Fruit fly (Drosophila melanogaster) whole organism, prepupa: ENCODE data around the gene nkt.

Source experiments
- CG10669 ChIP-seq: fragments of 200-800 bp; sonication (Bioruptor generic); optimal IDR thresholded peaks from 3 replicates; lab custom pipeline; 2018; ENCODE audit warnings: missing biosample characterization, mild to moderate bottlenecking, missing genetic modification characterization, moderate library complexity
- CG15336 ChIP-seq: fragments of 200-800 bp; sonication (Bioruptor generic); IDR thresholded peaks from 2 replicates; pipeline ENCODE4 v1.3.6; 2022; ENCODE audit warnings: missing biosample characterization, missing genetic modification characterization
- CG32006 ChIP-seq: fragments of 200-800 bp; sonication (Bioruptor generic); optimal IDR thresholded peaks from 3 replicates; lab custom pipeline; 2017; ENCODE audit warnings: missing biosample characterization, mild to moderate bottlenecking, missing genetic modification characterization
- CG34406 ChIP-seq: fragments of 200-800 bp; sonication (Bioruptor generic); optimal IDR thresholded peaks from 3 replicates; lab custom pipeline; 2016; ENCODE audit warnings: missing biosample characterization, missing genetic modification characterization
- CG6808 ChIP-seq: fragments of 200-800 bp; sonication (Bioruptor generic); optimal IDR thresholded peaks from 3 replicates; lab custom pipeline; 2017; ENCODE audit warnings: missing biosample characterization, missing genetic modification characterization, mild to moderate bottlenecking, moderate library complexity, missing genetic modification reagents
- Eip78C ChIP-seq: fragments of 200-800 bp; sonication (Bioruptor generic); peaks from one replicate; lab custom pipeline; 2016; ENCODE audit warnings: missing biosample characterization, missing genetic modification characterization
- Hr4 ChIP-seq: fragments of 200-800 bp; sonication (Bioruptor generic); optimal IDR thresholded peaks from 3 replicates; lab custom pipeline; 2016; ENCODE audit warnings: missing biosample characterization, missing genetic modification characterization
- OdsH ChIP-seq: fragments of 200-800 bp; sonication (Bioruptor generic); optimal IDR thresholded peaks from 3 replicates; lab custom pipeline; 2016; ENCODE audit warnings: missing biosample characterization, missing genetic modification characterization
- achi ChIP-seq: fragments of 200-800 bp; sonication (Bioruptor generic); optimal IDR thresholded peaks from 3 replicates; lab custom pipeline; 2016; ENCODE audit warnings: missing biosample characterization, missing genetic modification characterization

DNA sequence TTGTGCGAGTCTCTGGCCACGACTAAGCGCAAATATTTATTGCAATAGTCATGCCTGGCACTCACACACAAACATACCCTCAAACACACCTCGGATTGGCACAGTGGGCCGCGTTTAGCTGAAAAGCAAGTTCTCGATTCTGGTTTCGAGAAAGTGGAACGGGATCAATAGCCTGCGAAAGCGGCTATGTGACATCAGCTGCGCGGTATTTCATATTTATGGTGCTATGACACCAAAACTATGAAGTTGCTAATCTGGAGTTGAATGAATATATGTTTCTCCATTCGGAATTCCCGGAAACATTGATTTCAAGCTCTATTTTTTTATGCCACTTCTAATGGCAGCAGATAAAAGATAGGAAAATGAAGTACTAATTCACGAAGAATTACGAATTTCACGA is 16.7 kb downstream of the nkt start:
- TF ChIP-seq CG6808 (GFP tag; lab: Kevin White, UChicago), result no peak
- TF ChIP-seq OdsH (GFP tag; lab: Kevin White, UChicago), result no peak
- peak; percentile 11 for TF ChIP-seq Hr4 (GFP tag; lab: Kevin White, UChicago)
- TF ChIP-seq CG34406 (GFP tag; lab: Kevin White, UChicago), result no peak
- TF ChIP-seq CG32006 (GFP tag; lab: Kevin White, UChicago), result peak; percentile 30
- TF ChIP-seq CG10669 (GFP tag; lab: Kevin White, UChicago), result no peak
- TF ChIP-seq Eip78C, result peak; percentile 56
- TF ChIP-seq CG15336, result 0 out of 2 replicates have a peak, but pooled peaks have one; percentile 33
- TF ChIP-seq achi (GFP tag; lab: Kevin White, UChicago), result no peak
